Fruit fly (Drosophila melanogaster) whole organism, prepupa: ENCODE measurements around the gene CG17839.

Source experiments
- CG31627 ChIP-seq: fragments of 200-800 bp; sonication (Bioruptor generic); optimal IDR thresholded peaks from 3 replicates; lab custom pipeline; 2016; ENCODE audit warnings: missing biosample characterization, missing genetic modification characterization
- CG32006 ChIP-seq: fragments of 200-800 bp; sonication (Bioruptor generic); optimal IDR thresholded peaks from 3 replicates; lab custom pipeline; 2017; ENCODE audit warnings: missing biosample characterization, mild to moderate bottlenecking, missing genetic modification characterization
- CG3919 ChIP-seq: fragments of 200-800 bp; sonication (Bioruptor generic); optimal IDR thresholded peaks from 3 replicates; lab custom pipeline; 2016; ENCODE audit warnings: missing biosample characterization, missing genetic modification characterization
- Lpt ChIP-seq: fragments of 200-800 bp; sonication (Bioruptor generic); optimal IDR thresholded peaks from 3 replicates; lab custom pipeline; 2016; ENCODE audit warnings: missing biosample characterization, missing genetic modification characterization
- Sox14 ChIP-seq: fragments of 200-800 bp; sonication (Bioruptor generic); optimal IDR thresholded peaks from 3 replicates; lab custom pipeline; 2016; ENCODE audit warnings: missing biosample characterization, missing genetic modification characterization
- achi ChIP-seq: fragments of 200-800 bp; sonication (Bioruptor generic); optimal IDR thresholded peaks from 3 replicates; lab custom pipeline; 2016; ENCODE audit warnings: missing biosample characterization, missing genetic modification characterization

- TF ChIP-seq CG31627 (GFP tag; lab: Kevin White, UChicago) (peak; percentile 88), Sox14 (peak; percentile 83), CG3919 (GFP tag; lab: Kevin White, UChicago) (no peak), CG32006 (GFP tag; lab: Kevin White, UChicago) (no peak), achi (GFP tag; lab: Kevin White, UChicago) (peak; percentile 80), Lpt (peak; percentile 68)
Observed at dm6 chr3L:14790127-14790589, 14.8 kb upstream of the CG17839 start.
